Worm (Caenorhabditis elegans) whole organism, late embryonic: ENCODE measurements around the gene tax-6.

ENCODE experiments used
- C08G9.2 ChIP-seq: sonication (generic microtip); optimal IDR thresholded peaks from 2 replicates; lab custom pipeline; 2016; ENCODE audit warnings: mild to moderate bottlenecking, missing genetic modification characterization, moderate library complexity, missing compliant biosample characterization
- C38D4.7 ChIP-seq: fragments of 200-800 bp; sonication (Bioruptor generic); optimal IDR thresholded peaks from 2 replicates; lab custom pipeline; 2018; ENCODE audit warnings: mild to moderate bottlenecking, missing genetic modification characterization, moderate library complexity, missing compliant biosample characterization
- F13H6.1 ChIP-seq: sonication (generic microtip); optimal IDR thresholded peaks from 2 replicates; lab custom pipeline; 2016; ENCODE audit warnings: missing genetic modification characterization, missing compliant biosample characterization
- K02D7.2 ChIP-seq: sonication (generic microtip); optimal IDR thresholded peaks from 2 replicates; lab custom pipeline; 2017; ENCODE audit warnings: mild to moderate bottlenecking, missing genetic modification characterization, missing compliant biosample characterization
- T23F11.4 ChIP-seq: fragments of 200-800 bp; sonication (Bioruptor generic); optimal IDR thresholded peaks from 2 replicates; lab custom pipeline; 2018; ENCODE audit warnings: mild to moderate bottlenecking, missing genetic modification characterization, missing compliant biosample characterization
- ahr-1 ChIP-seq: sonication (generic microtip); optimal IDR thresholded peaks from 2 replicates; lab custom pipeline; 2016; ENCODE audit warnings: missing genetic modification characterization, missing compliant biosample characterization
- ama-1 ChIP-seq: fragments of 150-350 bp; optimal IDR thresholded peaks from 2 replicates; lab custom pipeline; 2014
- ceh-14 ChIP-seq: sonication (generic microtip); optimal IDR thresholded peaks from 2 replicates; lab custom pipeline; 2016; ENCODE audit warnings: missing genotype, missing genetic modification characterization, missing compliant biosample characterization
- ceh-18 ChIP-seq: sonication (generic microtip); optimal IDR thresholded peaks from 2 replicates; lab custom pipeline; 2016; ENCODE audit warnings: missing genetic modification characterization, missing compliant biosample characterization
- ceh-19 ChIP-seq: fragments of 200-800 bp; sonication (Bioruptor generic); optimal IDR thresholded peaks from 2 replicates; lab custom pipeline; 2018; ENCODE audit warnings: mild to moderate bottlenecking, missing genetic modification characterization, missing compliant biosample characterization
- ceh-2 ChIP-seq: sonication (generic microtip); optimal IDR thresholded peaks from 2 replicates; lab custom pipeline; 2016; ENCODE audit warnings: missing genotype, missing genetic modification characterization, missing compliant biosample characterization
- ceh-24 ChIP-seq: sonication (generic microtip); optimal IDR thresholded peaks from 2 replicates; lab custom pipeline; 2016; ENCODE audit warnings: mild to moderate bottlenecking, missing genetic modification characterization, missing compliant biosample characterization
- ceh-31 ChIP-seq: sonication (generic microtip); optimal IDR thresholded peaks from 2 replicates; lab custom pipeline; 2016; ENCODE audit warnings: missing genetic modification characterization, missing compliant biosample characterization
- ceh-48 ChIP-seq: sonication (generic microtip); optimal IDR thresholded peaks from 2 replicates; lab custom pipeline; 2016; ENCODE audit warnings: missing genetic modification characterization, inconsistent platforms, missing compliant biosample characterization
- ceh-9 ChIP-seq: sonication (generic microtip); optimal IDR thresholded peaks from 2 replicates; lab custom pipeline; 2016; ENCODE audit warnings: mild to moderate bottlenecking, missing genetic modification characterization, inconsistent platforms, missing compliant biosample characterization
- dmd-4 ChIP-seq: sonication (generic microtip); optimal IDR thresholded peaks from 2 replicates; lab custom pipeline; 2016; ENCODE audit warnings: borderline replicate concordance, missing genetic modification characterization, missing compliant biosample characterization
- dve-1 ChIP-seq: sonication (generic microtip); optimal IDR thresholded peaks from 2 replicates; lab custom pipeline; 2017; ENCODE audit warnings: antibody characterized with exemption, mild to moderate bottlenecking, missing genetic modification characterization, missing compliant biosample characterization
- elt-2 ChIP-seq: sonication (generic microtip); optimal IDR thresholded peaks from 2 replicates; lab custom pipeline; 2016; ENCODE audit warnings: missing genetic modification reagents, missing genetic modification characterization, missing compliant biosample characterization
- elt-4 ChIP-seq: sonication (generic microtip); optimal IDR thresholded peaks from 2 replicates; lab custom pipeline; 2016; ENCODE audit warnings: missing genetic modification characterization, missing compliant biosample characterization
- ets-4 ChIP-seq: sonication (generic microtip); optimal IDR thresholded peaks from 2 replicates; lab custom pipeline; 2016; ENCODE audit warnings: missing genetic modification characterization, missing compliant biosample characterization
- eyg-1 ChIP-seq: sonication (generic microtip); optimal IDR thresholded peaks from 2 replicates; lab custom pipeline; 2016; ENCODE audit warnings: missing genotype, missing genetic modification characterization, missing compliant biosample characterization
- fax-1 ChIP-seq: sonication (generic microtip); optimal IDR thresholded peaks from 2 replicates; lab custom pipeline; 2016; ENCODE audit warnings: missing genotype, missing genetic modification characterization, missing compliant biosample characterization
- fkh-10 ChIP-seq: fragments of 150-350 bp; optimal IDR thresholded peaks from 2 replicates; lab custom pipeline; 2014; ENCODE audit warnings: missing biosample characterization, missing genetic modification reagents, missing genetic modification characterization
- fkh-6 ChIP-seq: sonication (generic microtip); optimal IDR thresholded peaks from 2 replicates; lab custom pipeline; 2016; ENCODE audit warnings: missing genetic modification characterization, missing compliant biosample characterization
- gmeb-2 ChIP-seq: sonication (generic microtip); optimal IDR thresholded peaks from 2 replicates; lab custom pipeline; 2016; ENCODE audit warnings: missing genetic modification characterization, inconsistent platforms, missing compliant biosample characterization
- hlh-13 ChIP-seq: fragments of 200-800 bp; sonication (Bioruptor generic); optimal IDR thresholded peaks from 2 replicates; lab custom pipeline; 2018; ENCODE audit warnings: mild to moderate bottlenecking, missing genetic modification characterization, missing compliant biosample characterization
- hlh-15 ChIP-seq: sonication (generic microtip); optimal IDR thresholded peaks from 2 replicates; lab custom pipeline; 2016; ENCODE audit warnings: missing genetic modification characterization, missing compliant biosample characterization
- hlh-6 ChIP-seq: sonication (generic microtip); optimal IDR thresholded peaks from 2 replicates; lab custom pipeline; 2016; ENCODE audit warnings: missing genotype, missing genetic modification characterization, missing compliant biosample characterization
- lim-6 ChIP-seq: sonication (generic microtip); optimal IDR thresholded peaks from 2 replicates; lab custom pipeline; 2016; ENCODE audit warnings: missing genetic modification characterization, missing compliant biosample characterization
- mec-3 ChIP-seq: sonication (generic microtip); optimal IDR thresholded peaks from 2 replicates; lab custom pipeline; 2016; ENCODE audit warnings: borderline replicate concordance, missing genetic modification characterization, missing compliant biosample characterization
- nfya-1 ChIP-seq: sonication (generic microtip); optimal IDR thresholded peaks from 2 replicates; lab custom pipeline; 2017; ENCODE audit warnings: missing genetic modification characterization, mild to moderate bottlenecking, missing compliant biosample characterization, antibody characterized with exemption, moderate library complexity
- nhr-232 ChIP-seq: sonication (generic microtip); optimal IDR thresholded peaks from 2 replicates; lab custom pipeline; 2016; ENCODE audit warnings: missing genetic modification characterization, missing compliant biosample characterization
- odd-2 ChIP-seq: sonication (generic microtip); optimal IDR thresholded peaks from 2 replicates; lab custom pipeline; 2017; ENCODE audit warnings: antibody characterized with exemption, mild to moderate bottlenecking, missing genetic modification characterization, missing compliant biosample characterization
- pag-3 ChIP-seq: sonication (generic microtip); optimal IDR thresholded peaks from 2 replicates; lab custom pipeline; 2016; ENCODE audit warnings: missing compliant biosample characterization, missing genetic modification characterization, borderline replicate concordance
- pax-1 ChIP-seq: fragments of 150-350 bp; optimal IDR thresholded peaks from 2 replicates; lab custom pipeline; 2014; ENCODE audit warnings: missing biosample characterization, missing genetic modification characterization
- pha-2 ChIP-seq: sonication (generic microtip); optimal IDR thresholded peaks from 2 replicates; lab custom pipeline; 2017; ENCODE audit warnings: mild to moderate bottlenecking, missing genetic modification characterization, missing compliant biosample characterization
- pqm-1 ChIP-seq: sonication (generic microtip); optimal IDR thresholded peaks from 2 replicates; lab custom pipeline; 2016; ENCODE audit warnings: missing genetic modification characterization, missing compliant biosample characterization
- pros-1 ChIP-seq: fragments of 150-350 bp; optimal IDR thresholded peaks from 2 replicates; lab custom pipeline; 2014; ENCODE audit warnings: missing biosample characterization, missing genetic modification reagents, missing genetic modification characterization
- ref-2 ChIP-seq: sonication (generic microtip); optimal IDR thresholded peaks from 2 replicates; lab custom pipeline; 2016; ENCODE audit warnings: missing genetic modification characterization, missing compliant biosample characterization
- rnt-1 ChIP-seq: sonication (generic microtip); optimal IDR thresholded peaks from 2 replicates; lab custom pipeline; 2016; ENCODE audit warnings: missing genetic modification characterization, missing compliant biosample characterization
- syd-9 ChIP-seq: sonication (generic microtip); optimal IDR thresholded peaks from 2 replicates; lab custom pipeline; 2016; ENCODE audit warnings: mild to moderate bottlenecking, missing genetic modification characterization, moderate library complexity, missing compliant biosample characterization
- tbx-2 ChIP-seq: sonication (generic microtip); optimal IDR thresholded peaks from 2 replicates; lab custom pipeline; 2016; ENCODE audit warnings: missing genetic modification characterization, missing compliant biosample characterization
- ttx-3 ChIP-seq: sonication (generic microtip); optimal IDR thresholded peaks from 2 replicates; lab custom pipeline; 2016; ENCODE audit warnings: missing genetic modification reagents, missing genetic modification characterization, missing compliant biosample characterization
- unc-42 ChIP-seq: sonication (generic microtip); optimal IDR thresholded peaks from 2 replicates; lab custom pipeline; 2016; ENCODE audit warnings: missing genotype, missing genetic modification characterization, missing compliant biosample characterization
- unc-55 ChIP-seq: sonication (generic microtip); optimal IDR thresholded peaks from 2 replicates; lab custom pipeline; 2017; ENCODE audit warnings: missing biosample characterization, missing genetic modification reagents, missing genetic modification characterization
- unc-86 ChIP-seq: sonication (generic microtip); optimal IDR thresholded peaks from 2 replicates; lab custom pipeline; 2016; ENCODE audit warnings: missing genetic modification characterization, missing compliant biosample characterization
- zip-5 ChIP-seq: sonication (generic microtip); optimal IDR thresholded peaks from 2 replicates; lab custom pipeline; 2016; ENCODE audit warnings: missing genetic modification characterization, missing compliant biosample characterization

Gene tax-6

ce11 chrIV:10503750-10504232, 2.4 kb upstream of the tax-6 start (continued):
- TF ChIP-seq ceh-24 (tag; lab: Kevin White, UChicago) (no peak), rnt-1 (tag; lab: Kevin White, UChicago) (peak; percentile 70), ama-1 (lab: Kevin White, UChicago) (no peak), dmd-4 (tag; lab: Kevin White, UChicago) (peak; percentile 46), F13H6.1 (peak; percentile 4), dve-1 (tag; lab: Kevin White, UChicago) (peak; percentile 10), C38D4.7 (no peak), ref-2 (tag; lab: Kevin White, UChicago) (peak; percentile 29), ceh-48 (tag; lab: Kevin White, UChicago) (peak; percentile 70), fkh-6 (no peak), ttx-3 (no peak), hlh-15 (tag; lab: Kevin White, UChicago) (no peak), fax-1 (tag; lab: Kevin White, UChicago) (peak; percentile 82)
- TF ChIP-seq, all 69 proteins: peak for 29

ce11 chrIV:10502345-10502744, 945 bp upstream of the tax-6 start:
- no peak for TF ChIP-seq pha-2
- TF ChIP-seq lim-6: no peak
- TF ChIP-seq ceh-14: no peak
- TF ChIP-seq elt-2 (tag; lab: Kevin White, UChicago): peak; percentile 39
- peak; percentile 21 for TF ChIP-seq pqm-1 (tag; lab: Kevin White, UChicago)
- TF ChIP-seq pax-1 (tag; lab: Kevin White, UChicago): no peak
- TF ChIP-seq C38D4.7: no peak
- TF ChIP-seq ceh-19 (GFP tag; lab: Kevin White, UChicago): no peak
- TF ChIP-seq zip-5 (tag; lab: Kevin White, UChicago): no peak
- peak; percentile 3 for TF ChIP-seq unc-42 (tag; lab: Kevin White, UChicago)
- no peak for TF ChIP-seq hlh-6
- peak; percentile 5 for TF ChIP-seq nfya-1 (tag; lab: Kevin White, UChicago)

- TF ChIP-seq K02D7.2: no peak
- TF ChIP-seq unc-42 (tag; lab: Kevin White, UChicago): peak; percentile 80
- TF ChIP-seq nhr-232 (tag; lab: Kevin White, UChicago): no peak
These were observed 919 bp downstream of the tax-6 start for ce11 chrIV:10500481-10500880.

ce11 chrIV:10499948-10500356, 1.4 kb downstream of the tax-6 start:
- TF ChIP-seq ceh-31 (tag; lab: Kevin White, UChicago): peak; percentile 66
- no peak for TF ChIP-seq elt-4
- no peak for TF ChIP-seq elt-2 (tag; lab: Kevin White, UChicago)
- peak; percentile 36 for TF ChIP-seq fax-1 (tag; lab: Kevin White, UChicago)
- TF ChIP-seq tbx-2: peak; percentile 11
- peak; percentile 70 for TF ChIP-seq nfya-1 (tag; lab: Kevin White, UChicago)
- TF ChIP-seq ceh-14: peak; percentile 49
- TF ChIP-seq unc-55 (GFP tag; lab: Kevin White, UChicago): peak; percentile 51
- TF ChIP-seq hlh-6: no peak
- peak; percentile 15 for TF ChIP-seq unc-42 (tag; lab: Kevin White, UChicago)
- TF ChIP-seq ceh-9: no peak
- no peak for TF ChIP-seq fkh-6
- peak; percentile 63 for TF ChIP-seq ceh-18 (tag; lab: Kevin White, UChicago)

- TF ChIP-seq T23F11.4 (no peak), lim-6 (no peak), ceh-2 (tag; lab: Kevin White, UChicago) (no peak), mec-3 (tag; lab: Kevin White, UChicago) (no peak), pag-3 (no peak), unc-86 (tag; lab: Kevin White, UChicago) (no peak), gmeb-2 (tag; lab: Kevin White, UChicago) (no peak), zip-5 (tag; lab: Kevin White, UChicago) (no peak), hlh-13 (GFP tag; lab: Kevin White, UChicago) (no peak), ceh-24 (tag; lab: Kevin White, UChicago) (no peak), fkh-6 (no peak), ets-4 (no peak), C08G9.2 (tag; lab: Kevin White, UChicago) (no peak), syd-9 (tag; lab: Kevin White, UChicago) (no peak), elt-2 (tag; lab: Kevin White, UChicago) (no peak), eyg-1 (tag; lab: Kevin White, UChicago) (no peak), ahr-1 (no peak), fkh-10 (GFP tag; lab: Kevin White, UChicago) (no peak), pros-1 (tag; lab: Kevin White, UChicago) (no peak), odd-2 (no peak)
These were observed 3.0 kb downstream of the tax-6 start for ce11 chrIV:10498401-10498800.
